Fruit fly (Drosophila melanogaster): ENCODE data around the gene CG32201.

DNA sequence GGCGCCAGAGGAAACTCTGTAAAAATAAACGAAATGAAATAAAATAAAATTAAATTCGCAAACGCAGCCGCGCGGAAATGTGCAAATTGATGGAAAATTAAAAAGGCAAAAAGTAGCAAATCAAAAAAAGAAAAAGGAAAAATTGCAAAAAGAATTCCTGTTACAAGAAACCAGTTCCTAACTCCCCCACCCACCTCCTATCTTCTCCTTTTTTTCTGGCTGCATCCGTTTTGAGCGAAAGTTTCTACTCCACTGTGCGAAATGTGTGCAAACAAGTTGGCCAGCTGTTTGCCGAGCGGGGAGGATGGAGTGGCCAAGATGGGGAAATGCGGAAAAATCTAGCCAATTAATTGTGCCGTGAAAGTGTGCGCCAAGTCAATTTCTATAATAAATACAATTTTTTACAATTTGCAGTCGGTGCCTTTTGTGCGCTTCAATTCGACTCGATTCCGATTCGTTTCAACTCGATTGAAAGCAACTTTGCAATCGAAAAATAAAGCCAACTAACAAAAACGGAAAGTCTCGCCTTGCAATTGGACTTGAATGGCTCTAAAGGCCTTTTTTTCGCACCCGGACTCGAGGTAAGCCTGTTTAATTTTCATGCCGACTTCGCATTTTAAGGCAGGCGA, 17.1 kb downstream of the CG32201 start:
- TF ChIP-seq org-1 (GFP tag; optimal IDR thresholded peaks at IDR 0.05): no peak
- no peak for TF ChIP-seq Med (GFP tag)
- TF ChIP-seq Fer3 (tag; optimal IDR thresholded peaks at IDR 0.05): no peak
- TF ChIP-seq CG33213 (GFP tag; optimal IDR thresholded peaks at IDR 0.05): no peak
- no peak for TF ChIP-seq CG11560 (tag; IDR thresholded peaks at IDR 0.05)
- no peak for TF ChIP-seq kay (GFP tag; optimal IDR thresholded peaks at IDR 0.05)
- no peak for TF ChIP-seq CG13296 (GFP tag; optimal IDR thresholded peaks at IDR 0.05)
- no peak for TF ChIP-seq h (optimal IDR thresholded peaks at IDR 0.05)
- TF ChIP-seq CG31365 (tag; optimal IDR thresholded peaks at IDR 0.05): no peak
- TF ChIP-seq hth (optimal IDR thresholded peaks at IDR 0.05): no peak
